Fruit fly (Drosophila melanogaster) whole organism, embryonic: ENCODE results near the gene mRpL49.

Experiments used
- B-H2 ChIP-seq: fragments of 200-800 bp; sonication (Bioruptor generic); optimal IDR thresholded peaks from 2 replicates; lab custom pipeline; 2018; ENCODE audit warnings: missing biosample characterization, mild to moderate bottlenecking, missing genetic modification characterization
- CG10565 ChIP-seq: fragments of 200-800 bp; sonication (Bioruptor generic); optimal IDR thresholded peaks from 3 replicates; lab custom pipeline; 2016; ENCODE audit warnings: missing biosample characterization, mild to moderate bottlenecking, missing genetic modification characterization
- CG10979 ChIP-seq: fragments of 200-800 bp; sonication (Bioruptor generic); optimal IDR thresholded peaks from 2 replicates; lab custom pipeline; 2018; ENCODE audit warnings: missing biosample characterization, mild to moderate bottlenecking, missing genetic modification characterization, moderate library complexity
- CG15073 ChIP-seq: fragments of 200-800 bp; sonication (Bioruptor generic); optimal IDR thresholded peaks from 2 replicates; lab custom pipeline; 2016; ENCODE audit warnings: missing biosample characterization, missing genetic modification characterization
- CG1529 ChIP-seq: fragments of 200-800 bp; sonication (Bioruptor generic); optimal IDR thresholded peaks from 3 replicates; lab custom pipeline; 2018; ENCODE audit warnings: missing biosample characterization, missing genetic modification characterization
- CG15479 ChIP-seq: fragments of 200-800 bp; sonication (Bioruptor generic); optimal IDR thresholded peaks from 3 replicates; lab custom pipeline; 2019; ENCODE audit warnings: missing biosample characterization, mild to moderate bottlenecking, missing genetic modification characterization, moderate library complexity
- CG16813 ChIP-seq: fragments of 200-800 bp; sonication (Bioruptor generic); IDR thresholded peaks from 3 replicates; pipeline ENCODE4 v1.3.6; 2022; ENCODE audit warnings: missing biosample characterization, missing genetic modification characterization; ENCODE audit not compliant: partially characterized antibody
- CG17359 ChIP-seq: fragments of 200-800 bp; sonication (Bioruptor generic); optimal IDR thresholded peaks from 3 replicates; lab custom pipeline; 2018; ENCODE audit warnings: missing biosample characterization, mild to moderate bottlenecking, missing genetic modification characterization, moderate library complexity
- CG17385 ChIP-seq: fragments of 200-800 bp; sonication (Bioruptor generic); optimal IDR thresholded peaks from 3 replicates; lab custom pipeline; 2018; ENCODE audit warnings: missing biosample characterization, mild to moderate bottlenecking, missing genetic modification characterization
- CG17612 ChIP-seq: fragments of 200-800 bp; sonication (Bioruptor generic); IDR thresholded peaks from 2 replicates; pipeline ENCODE4 v1.3.6; 2022; ENCODE audit warnings: missing biosample characterization, missing genetic modification characterization
- CG17802 ChIP-seq: fragments of 200-800 bp; sonication (Bioruptor generic); optimal IDR thresholded peaks from 2 replicates; lab custom pipeline; 2018; ENCODE audit warnings: missing biosample characterization, mild to moderate bottlenecking, missing genetic modification characterization, moderate library complexity
- CG17912 ChIP-seq: fragments of 200-800 bp; sonication (Bioruptor generic); optimal IDR thresholded peaks from 2 replicates; lab custom pipeline; 2018; ENCODE audit warnings: missing biosample characterization, mild to moderate bottlenecking, missing genetic modification characterization
- CG18262 ChIP-seq: fragments of 200-800 bp; optimal IDR thresholded peaks from 3 replicates; lab custom pipeline; 2019; ENCODE audit warnings: missing biosample characterization, mild to moderate bottlenecking, missing genetic modification characterization, moderate library complexity
- CG2129 ChIP-seq: fragments of 200-800 bp; sonication (Bioruptor generic); IDR thresholded peaks from 2 replicates; pipeline ENCODE4 v1.3.6; 2022; ENCODE audit warnings: missing biosample characterization, missing genetic modification characterization; ENCODE audit not compliant: partially characterized antibody
- CG2889 ChIP-seq: fragments of 200-800 bp; sonication (Bioruptor generic); IDR thresholded peaks from 3 replicates; pipeline ENCODE4 v1.3.6; 2022; ENCODE audit warnings: missing biosample characterization, missing genetic modification characterization
- CG43689 ChIP-seq: fragments of 200-800 bp; sonication (Bioruptor generic); IDR thresholded peaks from 2 replicates; pipeline ENCODE4 v1.3.6; 2022; ENCODE audit warnings: missing biosample characterization, missing genetic modification characterization
- CG8388 ChIP-seq: fragments of 200-800 bp; sonication (Bioruptor generic); optimal IDR thresholded peaks from 2 replicates; lab custom pipeline; 2019; ENCODE audit warnings: missing biosample characterization, mild to moderate bottlenecking, missing genetic modification characterization, moderate library complexity
- CHES-1-like ChIP-seq: fragments of 200-800 bp; sonication (Bioruptor generic); optimal IDR thresholded peaks from 2 replicates; lab custom pipeline; 2016; ENCODE audit warnings: missing biosample characterization, missing genetic modification characterization
- D19B ChIP-seq: fragments of 200-800 bp; sonication (Bioruptor generic); optimal IDR thresholded peaks from 2 replicates; lab custom pipeline; 2017; ENCODE audit warnings: missing biosample characterization, mild to moderate bottlenecking, missing genetic modification characterization
- Dip2 ChIP-seq: fragments of 200-800 bp; sonication (Bioruptor generic); IDR thresholded peaks from 2 replicates; pipeline ENCODE4 v1.3.6; 2022; ENCODE audit warnings: missing biosample characterization, missing genetic modification characterization
- Dip3 ChIP-seq: fragments of 200-800 bp; sonication (Bioruptor generic); optimal IDR thresholded peaks from 3 replicates; lab custom pipeline; 2016; ENCODE audit warnings: missing biosample characterization, missing genetic modification characterization
- Fer1 ChIP-seq: fragments of 200-800 bp; sonication (Bioruptor generic); optimal IDR thresholded peaks from 2 replicates; lab custom pipeline; 2017; ENCODE audit warnings: missing biosample characterization, mild to moderate bottlenecking, missing genetic modification characterization
- HLH3B ChIP-seq: fragments of 200-800 bp; sonication (Bioruptor generic); IDR thresholded peaks from 2 replicates; pipeline ENCODE4 v1.3.6; 2022; ENCODE audit warnings: missing biosample characterization, missing genetic modification characterization
- HLH54F ChIP-seq: fragments of 200-800 bp; sonication (Bioruptor generic); optimal IDR thresholded peaks from 3 replicates; lab custom pipeline; 2016; ENCODE audit warnings: missing biosample characterization, missing genetic modification characterization
- Lhr ChIP-seq: fragments of 200-800 bp; sonication (Bioruptor generic); optimal IDR thresholded peaks from 3 replicates; lab custom pipeline; 2017; ENCODE audit warnings: mild to moderate bottlenecking, missing biosample characterization, missing genetic modification reagents, missing genetic modification characterization
- Lim3 ChIP-seq: fragments of 200-800 bp; sonication (Bioruptor generic); IDR thresholded peaks from 2 replicates; pipeline ENCODE4 v1.3.6; 2022; ENCODE audit warnings: missing biosample characterization, missing genetic modification characterization
- MBD-R2 ChIP-seq: fragments of 200-800 bp; sonication (Bioruptor generic); IDR thresholded peaks from 2 replicates; pipeline ENCODE4 v1.3.6; 2022; ENCODE audit warnings: missing biosample characterization, missing genetic modification characterization
- Mad ChIP-seq: fragments of 200-800 bp; sonication (Bioruptor generic); optimal IDR thresholded peaks from 2 replicates; lab custom pipeline; 2016; ENCODE audit warnings: missing biosample characterization, missing genetic modification characterization
- Scr ChIP-seq: fragments of 200-800 bp; sonication (Bioruptor generic); IDR thresholded peaks from 2 replicates; pipeline ENCODE4 v1.3.6; 2022; ENCODE audit warnings: missing biosample characterization, missing genetic modification characterization; ENCODE audit not compliant: partially characterized antibody
- Sin3A ChIP-seq: fragments of >200 bp; optimal IDR thresholded peaks from 2 replicates; lab custom pipeline; 2018
- ap ChIP-seq: fragments of 200-800 bp; sonication (Bioruptor generic); IDR thresholded peaks from 2 replicates; pipeline ENCODE4 v1.3.6; 2022; ENCODE audit warnings: missing biosample characterization, missing genetic modification characterization
- cas ChIP-seq: fragments of 200-800 bp; sonication (Bioruptor generic); IDR thresholded peaks from 2 replicates; pipeline ENCODE4 v1.3.6; 2022; ENCODE audit warnings: missing biosample characterization, missing genetic modification characterization
- ci ChIP-seq: fragments of 200-800 bp; sonication (Bioruptor generic); IDR thresholded peaks from 3 replicates; pipeline ENCODE4 v1.3.6; 2022; ENCODE audit warnings: missing biosample characterization, missing genetic modification characterization
- crp ChIP-seq, 2 experiments: fragments of 200-800 bp; sonication (Bioruptor generic); optimal IDR thresholded peaks; 2 replicates in 1 of 2; 3 replicates in 1 of 2; lab custom pipeline; 2017; ENCODE audit warnings: missing biosample characterization in 2 of 2, missing genetic modification characterization in 2 of 2, mild to moderate bottlenecking in 1 of 2, moderate library complexity in 1 of 2
- dmrt11E ChIP-seq: fragments of 200-800 bp; sonication (Bioruptor generic); optimal IDR thresholded peaks from 3 replicates; lab custom pipeline; 2018; ENCODE audit warnings: missing biosample characterization, mild to moderate bottlenecking, missing genetic modification characterization, moderate library complexity
- en ChIP-seq: fragments of 200-800 bp; sonication (Bioruptor generic); optimal IDR thresholded peaks from 2 replicates; lab custom pipeline; 2016; ENCODE audit warnings: missing biosample characterization, missing genetic modification characterization
- ewg ChIP-seq: fragments of 200-800 bp; sonication (Bioruptor generic); optimal IDR thresholded peaks from 3 replicates; lab custom pipeline; 2017; ENCODE audit warnings: mild to moderate bottlenecking, missing biosample characterization, missing genetic modification reagents, missing genetic modification characterization
- fd96Cb ChIP-seq: fragments of 200-800 bp; sonication (Bioruptor generic); optimal IDR thresholded peaks from 2 replicates; lab custom pipeline; 2018; ENCODE audit warnings: missing biosample characterization, mild to moderate bottlenecking, missing genetic modification characterization, moderate library complexity
- fru ChIP-seq: fragments of >200 bp; optimal IDR thresholded peaks from 2 replicates; lab custom pipeline; 2017
- fu2 ChIP-seq: fragments of 200-800 bp; sonication (Bioruptor generic); optimal IDR thresholded peaks from 2 replicates; lab custom pipeline; 2016; ENCODE audit warnings: missing biosample characterization, missing genetic modification characterization
- gcm2 ChIP-seq: fragments of 200-800 bp; sonication (Bioruptor generic); optimal IDR thresholded peaks from 2 replicates; lab custom pipeline; 2016; ENCODE audit warnings: missing biosample characterization, missing genetic modification characterization
- grau ChIP-seq: fragments of 200-800 bp; optimal IDR thresholded peaks from 3 replicates; lab custom pipeline; 2019; ENCODE audit warnings: missing biosample characterization, mild to moderate bottlenecking, missing genetic modification characterization, moderate library complexity
- her ChIP-seq: fragments of 200-800 bp; sonication (Bioruptor generic); optimal IDR thresholded peaks from 2 replicates; lab custom pipeline; 2016; ENCODE audit warnings: missing biosample characterization, missing genetic modification characterization
- kay ChIP-seq: fragments of 200-800 bp; sonication (Bioruptor generic); optimal IDR thresholded peaks from 2 replicates; lab custom pipeline; 2016; ENCODE audit warnings: missing biosample characterization, missing genetic modification characterization
- org-1 ChIP-seq: fragments of 200-800 bp; sonication (Bioruptor generic); optimal IDR thresholded peaks from 2 replicates; lab custom pipeline; 2017; ENCODE audit warnings: missing biosample characterization, missing genetic modification characterization
- peb ChIP-seq: fragments of 200-800 bp; sonication (Bioruptor generic); IDR thresholded peaks from 2 replicates; pipeline ENCODE4 v1.3.6; 2022; ENCODE audit warnings: missing biosample characterization, missing genetic modification characterization
- sens-2 ChIP-seq: fragments of 200-800 bp; sonication (Bioruptor generic); IDR thresholded peaks from 2 replicates; pipeline ENCODE4 v1.3.6; 2022; ENCODE audit warnings: missing biosample characterization, missing genetic modification characterization
- seq ChIP-seq: fragments of 200-800 bp; sonication (Bioruptor generic); IDR thresholded peaks from 2 replicates; pipeline ENCODE4 v1.3.6; 2022; ENCODE audit warnings: missing biosample characterization, missing genetic modification characterization
- sna ChIP-seq: fragments of 200-800 bp; sonication (Bioruptor generic); IDR thresholded peaks from 2 replicates; pipeline ENCODE4 v1.3.6; 2022; ENCODE audit warnings: missing biosample characterization, missing genetic modification characterization; ENCODE audit not compliant: partially characterized antibody
- zfh2 ChIP-seq: fragments of 200-800 bp; sonication (Bioruptor generic); optimal IDR thresholded peaks from 2 replicates; lab custom pipeline; 2016; ENCODE audit warnings: missing biosample characterization, missing genetic modification characterization

mRpL49 gene

dm6 chrX:12909577-12910426 lies 2.9 kb downstream of the mRpL49 start, which contains the start of the genes Brms1 and CG4645 (continued):
- no peak for TF ChIP-seq CG17612 (GFP tag; lab: Robert Waterston, UW)
- no peak for TF ChIP-seq Dip3 (GFP tag; lab: Kevin White, UChicago)
- TF ChIP-seq CG17912 (GFP tag; lab: Kevin White, UChicago): no peak
- no peak for TF ChIP-seq CG1529
- TF ChIP-seq org-1 (GFP tag; lab: Kevin White, UChicago): no peak
- peak; percentile 56 for TF ChIP-seq HLH54F (GFP tag; lab: Kevin White, UChicago)
- TF ChIP-seq CG2129 (GFP tag; lab: Robert Waterston, UW): no peak
- no peak for TF ChIP-seq Fer1 (GFP tag; lab: Kevin White, UChicago)
- no peak for TF ChIP-seq sens-2 (GFP tag; lab: Robert Waterston, UW)
- peak; percentile 8; the same call in 1 of the 2 replicates for TF ChIP-seq HLH3B
- TF ChIP-seq Mad: no peak
- no peak for TF ChIP-seq CG17802 (tag; lab: Kevin White, UChicago)
- peak; percentile 33; the same call in 2 of the 3 replicates for TF ChIP-seq ci
- peak; percentile 57 for TF ChIP-seq zfh2
- TF ChIP-seq gcm2 (GFP tag; lab: Kevin White, UChicago): no peak
- peak; percentile 3 for TF ChIP-seq kay (GFP tag; lab: Kevin White, UChicago)
- peak; percentile 59 for TF ChIP-seq CG18262 (tag; lab: Kevin White, UChicago)
- peak; percentile 20 for TF ChIP-seq Lhr
- no peak for TF ChIP-seq seq (GFP tag; lab: Robert Waterston, UW)
- TF ChIP-seq fu2 (GFP tag; lab: Kevin White, UChicago): no peak
- no peak for TF ChIP-seq CG15479 (GFP tag; lab: Kevin White, UChicago)
- peak; percentile 38 for TF ChIP-seq ewg (GFP tag; lab: Kevin White, UChicago)
- TF ChIP-seq CG10565 (GFP tag; lab: Kevin White, UChicago): no peak
- TF ChIP-seq Dip2 (GFP tag; lab: Robert Waterston, UW): no peak
- peak; percentile 43 for TF ChIP-seq dmrt11E (tag; lab: Kevin White, UChicago)
- TF ChIP-seq fru (lab: Kevin White, UChicago): no peak
- peak; percentile 12 for TF ChIP-seq D19B
- peak; percentile 35 for TF ChIP-seq MBD-R2 (GFP tag; lab: Robert Waterston, UW)
- TF ChIP-seq cas (GFP tag; lab: Robert Waterston, UW): no peak
- TF ChIP-seq CG43689 (GFP tag; lab: Robert Waterston, UW): no peak; the same call in 1 of the 2 replicates
- TF ChIP-seq Sin3A (lab: Kevin White, UChicago): peak; percentile 47
- no peak for TF ChIP-seq CG15073 (GFP tag; lab: Kevin White, UChicago)
- TF ChIP-seq sna: 0 out of 2 replicates have a peak, but pooled peaks have one; percentile 27
- no peak for TF ChIP-seq CG2889 (GFP tag; lab: Robert Waterston, UW)
- TF ChIP-seq CG8388: peak; percentile 9
- TF ChIP-seq Lim3 (GFP tag; lab: Robert Waterston, UW): no peak
- peak; percentile 57 for TF ChIP-seq grau (tag; lab: Kevin White, UChicago)
- TF ChIP-seq CG17359 (tag; lab: Kevin White, UChicago): peak; percentile 12
- no peak for TF ChIP-seq ap (GFP tag; lab: Robert Waterston, UW)
- TF ChIP-seq CG17385 (GFP tag; lab: Kevin White, UChicago): peak; percentile 30
- peak; percentile 30 to 85 for TF ChIP-seq crp (GFP tag; optimal IDR thresholded peaks at IDR 0.05; lab: Kevin White, UChicago)
- TF ChIP-seq peb: no peak
- TF ChIP-seq CG16813 (GFP tag; lab: Robert Waterston, UW): 0 out of 3 replicates have a peak, but pooled peaks have one; percentile 25
- TF ChIP-seq Scr (GFP tag; lab: Robert Waterston, UW): peak; percentile 44
- peak; percentile 28 for TF ChIP-seq CG10979 (tag; lab: Kevin White, UChicago)
- no peak for TF ChIP-seq her
- no peak for TF ChIP-seq CHES-1-like (GFP tag; lab: Kevin White, UChicago)
- peak; percentile 28 for TF ChIP-seq fd96Cb (tag; lab: Kevin White, UChicago)
- TF ChIP-seq en: no peak
- TF ChIP-seq B-H2 (GFP tag; lab: Kevin White, UChicago): peak; percentile 28
